Fruit fly (Drosophila melanogaster) whole organism, prepupa: ENCODE results near the gene Uba5.

Experiments used
- Blimp-1 ChIP-seq: fragments of 200-800 bp; sonication (Bioruptor generic); optimal IDR thresholded peaks from 3 replicates; lab custom pipeline; 2017; ENCODE audit warnings: missing biosample characterization, missing genetic modification characterization, mild to moderate bottlenecking, moderate library complexity, missing genetic modification reagents
- CG11762 ChIP-seq: fragments of 200-800 bp; sonication (Bioruptor generic); optimal IDR thresholded peaks from 3 replicates; lab custom pipeline; 2016; ENCODE audit warnings: missing biosample characterization, missing genetic modification characterization; ENCODE audit not compliant: insufficient read depth
- CG15336 ChIP-seq: fragments of 200-800 bp; sonication (Bioruptor generic); IDR thresholded peaks from 2 replicates; pipeline ENCODE4 v1.3.6; 2022; ENCODE audit warnings: missing biosample characterization, missing genetic modification characterization
- CG1621 ChIP-seq: fragments of 200-800 bp; sonication (Bioruptor generic); optimal IDR thresholded peaks from 3 replicates; lab custom pipeline; 2018; ENCODE audit warnings: missing biosample characterization, mild to moderate bottlenecking, missing genetic modification characterization
- CG16779 ChIP-seq: fragments of 200-800 bp; sonication (Bioruptor generic); optimal IDR thresholded peaks from 3 replicates; lab custom pipeline; 2017; ENCODE audit warnings: missing biosample characterization, mild to moderate bottlenecking, missing genetic modification characterization
- CG3032 ChIP-seq: fragments of 200-800 bp; optimal IDR thresholded peaks from 2 replicates; lab custom pipeline; 2019; ENCODE audit warnings: missing biosample characterization, mild to moderate bottlenecking, missing genetic modification characterization, moderate library complexity
- CG31627 ChIP-seq: fragments of 200-800 bp; sonication (Bioruptor generic); optimal IDR thresholded peaks from 3 replicates; lab custom pipeline; 2016; ENCODE audit warnings: missing biosample characterization, missing genetic modification characterization
- CG34406 ChIP-seq: fragments of 200-800 bp; sonication (Bioruptor generic); optimal IDR thresholded peaks from 3 replicates; lab custom pipeline; 2016; ENCODE audit warnings: missing biosample characterization, missing genetic modification characterization
- CG4318 ChIP-seq: fragments of 200-800 bp; sonication (Bioruptor generic); optimal IDR thresholded peaks from 3 replicates; lab custom pipeline; 2017; ENCODE audit warnings: missing biosample characterization, mild to moderate bottlenecking, missing genetic modification characterization
- CG6163 ChIP-seq: fragments of 200-800 bp; sonication (Bioruptor generic); IDR thresholded peaks from 3 replicates; pipeline ENCODE4 v1.3.6; 2022; ENCODE audit warnings: missing biosample characterization, missing genetic modification characterization
- CG6808 ChIP-seq: fragments of 200-800 bp; sonication (Bioruptor generic); optimal IDR thresholded peaks from 3 replicates; lab custom pipeline; 2017; ENCODE audit warnings: missing biosample characterization, missing genetic modification characterization, mild to moderate bottlenecking, moderate library complexity, missing genetic modification reagents
- CG8632 ChIP-seq: fragments of 200-800 bp; sonication (Bioruptor generic); optimal IDR thresholded peaks from 3 replicates; lab custom pipeline; 2016; ENCODE audit warnings: missing biosample characterization, missing genetic modification characterization
- CG9139 ChIP-seq: fragments of 200-800 bp; sonication (Bioruptor generic); optimal IDR thresholded peaks from 3 replicates; lab custom pipeline; 2017; ENCODE audit warnings: missing biosample characterization, mild to moderate bottlenecking, missing genetic modification characterization
- Eip75B ChIP-seq: fragments of 200-800 bp; sonication (Bioruptor generic); optimal IDR thresholded peaks from 3 replicates; lab custom pipeline; 2016; ENCODE audit warnings: missing biosample characterization, missing genetic modification characterization
- Eip78C ChIP-seq: fragments of 200-800 bp; sonication (Bioruptor generic); peaks from one replicate; lab custom pipeline; 2016; ENCODE audit warnings: missing biosample characterization, missing genetic modification characterization
- Eip93F ChIP-seq: fragments of 200-800 bp; sonication (Bioruptor generic); optimal IDR thresholded peaks from 2 replicates; lab custom pipeline; 2016; ENCODE audit warnings: missing biosample characterization, mild to moderate bottlenecking, missing genetic modification characterization
- Ets96B ChIP-seq: fragments of 200-800 bp; optimal IDR thresholded peaks from 2 replicates; lab custom pipeline; 2019; ENCODE audit warnings: missing biosample characterization, mild to moderate bottlenecking, missing genetic modification characterization, moderate library complexity
- Gug ChIP-seq: fragments of 200-800 bp; sonication (Bioruptor generic); IDR thresholded peaks from 2 replicates; pipeline ENCODE4 v1.3.6; 2022; ENCODE audit warnings: missing biosample characterization, missing genetic modification characterization
- Hr39 ChIP-seq: fragments of 200-800 bp; sonication (Bioruptor generic); optimal IDR thresholded peaks from 2 replicates; lab custom pipeline; 2016; ENCODE audit warnings: missing biosample characterization, missing genetic modification characterization
- Met ChIP-seq: fragments of 200-800 bp; sonication (Bioruptor generic); optimal IDR thresholded peaks from 3 replicates; lab custom pipeline; 2016; ENCODE audit warnings: missing biosample characterization, missing genetic modification characterization
- OdsH ChIP-seq: fragments of 200-800 bp; sonication (Bioruptor generic); optimal IDR thresholded peaks from 3 replicates; lab custom pipeline; 2016; ENCODE audit warnings: missing biosample characterization, missing genetic modification characterization
- Smox ChIP-seq: fragments of 200-800 bp; sonication (Bioruptor generic); optimal IDR thresholded peaks from 3 replicates; lab custom pipeline; 2016; ENCODE audit warnings: missing biosample characterization, missing genetic modification characterization
- Sox102F ChIP-seq: fragments of 200-800 bp; sonication (Bioruptor generic); optimal IDR thresholded peaks from 2 replicates; lab custom pipeline; 2016; ENCODE audit warnings: missing biosample characterization, mild to moderate bottlenecking, missing genetic modification characterization
- Sox15 ChIP-seq: fragments of 200-800 bp; sonication (Bioruptor generic); optimal IDR thresholded peaks from 3 replicates; lab custom pipeline; 2016; ENCODE audit warnings: missing biosample characterization, missing genetic modification characterization
- achi ChIP-seq: fragments of 200-800 bp; sonication (Bioruptor generic); optimal IDR thresholded peaks from 3 replicates; lab custom pipeline; 2016; ENCODE audit warnings: missing biosample characterization, missing genetic modification characterization
- cyc ChIP-seq: fragments of 200-800 bp; sonication (Bioruptor generic); optimal IDR thresholded peaks from 3 replicates; lab custom pipeline; 2016; ENCODE audit warnings: missing biosample characterization, missing genetic modification characterization
- dsx ChIP-seq: fragments of 200-800 bp; optimal IDR thresholded peaks from 3 replicates; lab custom pipeline; 2019; ENCODE audit warnings: missing biosample characterization, mild to moderate bottlenecking, missing genetic modification characterization, moderate library complexity; ENCODE audit not compliant: poor library complexity, severe bottlenecking
- esn ChIP-seq: fragments of 200-800 bp; sonication (Bioruptor generic); optimal IDR thresholded peaks from 2 replicates; lab custom pipeline; 2016; ENCODE audit warnings: missing biosample characterization, mild to moderate bottlenecking, missing genetic modification characterization, moderate library complexity
- fd59A ChIP-seq: fragments of 200-800 bp; sonication (Bioruptor generic); optimal IDR thresholded peaks from 2 replicates; lab custom pipeline; 2017; ENCODE audit warnings: missing biosample characterization, mild to moderate bottlenecking, missing genetic modification characterization, missing genetic modification reagents
- fkh ChIP-seq: fragments of 200-800 bp; sonication (Bioruptor generic); optimal IDR thresholded peaks from 3 replicates; lab custom pipeline; 2017; ENCODE audit warnings: missing biosample characterization, mild to moderate bottlenecking, missing genetic modification characterization, moderate library complexity
- spab ChIP-seq: fragments of 200-800 bp; sonication (Bioruptor generic); optimal IDR thresholded peaks from 2 replicates; lab custom pipeline; 2017; ENCODE audit warnings: missing biosample characterization, mild to moderate bottlenecking, missing genetic modification characterization, missing genetic modification reagents
- ss ChIP-seq, 2 experiments: fragments of 200-800 bp; sonication (Bioruptor generic); optimal IDR thresholded peaks; 2 replicates in 1 of 2; 3 replicates in 1 of 2; lab custom pipeline; 2017 to 2018; ENCODE audit warnings: mild to moderate bottlenecking in 2 of 2, missing biosample characterization in 2 of 2, missing genetic modification characterization in 2 of 2, moderate library complexity in 1 of 2
- topi ChIP-seq: fragments of 200-800 bp; sonication (Bioruptor generic); optimal IDR thresholded peaks from 3 replicates; lab custom pipeline; 2016; ENCODE audit warnings: missing biosample characterization, missing genetic modification characterization
- vri ChIP-seq: fragments of 200-800 bp; sonication (Bioruptor generic); optimal IDR thresholded peaks from 3 replicates; lab custom pipeline; 2016; ENCODE audit warnings: missing biosample characterization, mild to moderate bottlenecking, missing genetic modification characterization

Gene Uba5

DNA sequence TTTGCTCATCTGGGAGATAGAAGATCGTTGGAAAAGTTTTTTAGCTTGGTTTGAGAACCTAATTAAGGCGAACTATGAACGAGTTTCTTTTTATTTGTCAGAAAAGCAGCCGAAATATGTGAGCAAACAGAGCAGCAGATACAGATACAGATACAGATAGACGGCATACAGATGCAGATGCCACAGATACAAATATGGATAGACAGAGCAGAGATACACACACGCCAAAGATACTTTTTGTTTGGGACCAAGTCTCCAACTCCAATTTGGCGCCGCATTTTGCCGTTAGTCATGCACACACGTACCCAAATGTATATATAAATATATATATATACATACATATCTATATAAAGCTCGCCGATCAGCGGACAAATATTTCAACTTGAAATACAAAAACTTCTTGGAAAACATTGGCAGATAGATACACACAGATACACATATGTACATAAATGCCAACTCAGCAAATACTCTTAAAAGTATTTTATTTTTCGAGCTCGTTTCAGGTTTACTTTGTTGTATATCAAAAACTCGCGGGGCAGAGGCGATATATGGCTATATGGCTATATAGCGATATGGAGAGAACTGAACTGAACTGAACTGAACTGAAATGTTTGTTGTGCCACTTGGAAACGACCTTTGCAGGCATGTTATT lies 26.9 kb downstream of the Uba5 start:
- peak; percentile 43 for TF ChIP-seq fkh (GFP tag; lab: Kevin White, UChicago)
- no peak for TF ChIP-seq Smox (GFP tag; lab: Kevin White, UChicago)

DNA sequence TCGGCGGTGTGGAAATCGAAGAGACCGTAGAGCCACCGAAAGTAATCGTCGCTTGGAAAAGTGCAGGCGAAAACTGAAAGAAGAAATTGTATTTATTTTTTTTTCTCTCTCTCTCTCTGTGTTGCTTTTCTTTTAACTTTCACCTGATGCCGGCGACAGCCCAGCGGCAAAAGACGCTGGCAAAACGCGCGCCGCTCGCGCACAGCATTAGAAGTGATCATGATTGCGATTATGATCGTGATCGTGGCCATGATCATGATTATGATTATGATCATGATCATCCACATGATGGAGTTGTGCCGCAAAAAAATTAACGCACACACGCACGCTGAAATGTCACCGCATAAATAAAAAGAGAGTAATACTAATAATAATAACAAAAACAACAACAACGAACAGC lies 28.0 kb downstream of the Uba5 start:
- TF ChIP-seq fd59A (GFP tag; lab: Kevin White, UChicago) (no peak), esn (GFP tag; lab: Kevin White, UChicago) (no peak), CG11762 (GFP tag; lab: Kevin White, UChicago) (no peak), Ets96B (tag; lab: Kevin White, UChicago) (no peak), Sox102F (GFP tag; lab: Kevin White, UChicago) (no peak), Gug (GFP tag; lab: Robert Waterston, UW) (no peak), spab (no peak), dsx (GFP tag; lab: Kevin White, UChicago) (no peak), CG8632 (GFP tag; lab: Kevin White, UChicago) (no peak), Eip75B (GFP tag; lab: Kevin White, UChicago) (no peak), Sox15 (GFP tag; lab: Kevin White, UChicago) (no peak), vri (GFP tag; lab: Kevin White, UChicago) (no peak), CG6808 (GFP tag; lab: Kevin White, UChicago) (no peak)

DNA sequence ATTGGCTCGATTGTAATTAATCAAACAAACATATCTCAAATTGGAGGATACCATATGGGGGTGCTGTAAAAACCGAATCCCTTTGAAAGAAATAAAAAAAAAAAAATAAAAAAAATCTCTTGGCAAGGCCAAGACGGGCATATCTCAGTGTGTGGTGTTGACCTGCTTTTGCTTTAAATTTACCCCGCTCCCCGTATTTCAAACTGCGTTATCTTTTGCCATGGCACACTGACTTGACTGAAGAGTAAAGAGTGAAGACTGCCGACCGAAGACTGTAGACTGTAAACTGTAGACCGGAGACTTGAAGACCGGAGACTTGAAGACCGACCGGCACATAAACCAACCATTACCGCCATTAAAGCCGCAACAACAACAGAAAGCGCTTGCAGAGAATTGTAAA lies 28.6 kb downstream of the Uba5 start:
- TF ChIP-seq Eip78C (peak; percentile 59), cyc (GFP tag; lab: Kevin White, UChicago) (no peak)

DNA sequence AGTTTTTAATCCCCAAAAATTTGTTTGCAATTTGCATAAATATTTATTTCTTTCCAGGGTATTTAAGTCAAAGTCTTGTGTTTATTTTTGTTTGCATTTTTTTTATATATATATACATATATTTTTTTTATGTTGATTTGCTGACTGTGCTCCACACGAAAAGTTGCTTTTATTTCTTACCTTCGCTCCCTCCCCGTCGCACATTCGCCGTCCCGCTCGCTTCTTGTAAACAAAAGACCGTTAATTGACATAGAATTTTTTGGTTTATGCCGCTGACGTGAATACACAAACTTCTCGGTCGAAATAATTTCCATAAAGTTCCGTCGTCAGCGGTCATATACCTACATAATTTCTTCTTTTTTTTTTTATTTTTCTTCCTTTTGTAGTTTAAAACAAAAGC lies 29.6 kb downstream of the Uba5 start:
- TF ChIP-seq vri (GFP tag; lab: Kevin White, UChicago) (no peak), fkh (GFP tag; lab: Kevin White, UChicago) (peak; percentile 56)

DNA sequence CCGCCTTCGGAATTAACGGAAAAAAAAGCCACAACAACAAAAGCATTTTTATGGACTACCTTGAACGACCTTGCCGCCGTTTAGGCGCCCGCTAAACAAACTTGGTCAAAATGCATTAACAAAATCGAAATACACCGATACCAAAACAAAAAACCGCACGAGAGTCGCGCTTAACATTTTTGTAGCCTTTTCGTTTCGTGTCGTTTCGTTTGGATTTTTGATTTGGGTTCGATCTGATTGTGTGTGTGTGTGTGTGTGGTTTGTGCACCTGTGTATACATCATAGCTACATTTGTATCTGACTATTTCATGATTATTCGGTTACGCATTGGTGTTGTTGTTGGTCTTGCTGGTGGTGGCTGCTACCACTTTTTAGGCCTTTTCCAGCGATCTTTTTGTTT lies 32.2 kb downstream of the Uba5 start:
- TF ChIP-seq CG15336: no peak
- TF ChIP-seq Ets96B (tag; lab: Kevin White, UChicago): no peak
- TF ChIP-seq CG9139 (GFP tag; lab: Kevin White, UChicago): no peak
- TF ChIP-seq vri (GFP tag; lab: Kevin White, UChicago): no peak
- no peak for TF ChIP-seq Blimp-1
- TF ChIP-seq CG6163: no peak
- TF ChIP-seq OdsH: no peak
- no peak for TF ChIP-seq CG3032 (tag; lab: Kevin White, UChicago)

DNA sequence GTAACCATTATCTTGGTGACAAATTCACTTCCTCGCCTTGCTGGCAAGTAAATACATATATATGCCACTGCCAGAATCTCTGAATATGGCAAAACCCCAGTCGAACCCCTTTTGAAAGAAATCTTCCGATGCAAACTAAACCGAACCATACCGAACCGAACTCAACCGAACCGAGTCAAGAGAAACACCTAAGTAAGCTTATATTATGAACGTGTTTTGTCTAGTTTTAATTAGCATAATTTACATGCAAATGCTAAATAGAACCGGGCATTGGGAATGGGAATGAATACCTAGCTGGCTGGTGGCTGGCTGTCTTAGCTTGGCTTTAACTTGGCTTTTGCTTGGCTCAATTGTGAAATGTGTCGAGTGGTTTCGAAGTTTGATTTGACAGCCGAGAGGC lies 34.0 kb downstream of the Uba5 start:
- no peak for TF ChIP-seq CG16779 (tag; lab: Kevin White, UChicago)
- no peak for TF ChIP-seq Sox102F (GFP tag; lab: Kevin White, UChicago)
- TF ChIP-seq Sox15 (GFP tag; lab: Kevin White, UChicago): no peak
- TF ChIP-seq cyc (GFP tag; lab: Kevin White, UChicago): no peak
- no peak for TF ChIP-seq CG11762 (GFP tag; lab: Kevin White, UChicago)
- no peak for TF ChIP-seq vri (GFP tag; lab: Kevin White, UChicago)
- no peak for TF ChIP-seq CG6163
- no peak for TF ChIP-seq achi
- TF ChIP-seq CG8632 (GFP tag; lab: Kevin White, UChicago): no peak
- no peak for TF ChIP-seq CG4318 (GFP tag; lab: Kevin White, UChicago)
- TF ChIP-seq CG34406: no peak
- no peak for TF ChIP-seq esn (GFP tag; lab: Kevin White, UChicago)
- no peak for TF ChIP-seq Met
- TF ChIP-seq ss (GFP tag; optimal IDR thresholded peaks at IDR 0.05; lab: Kevin White, UChicago): no peak
- TF ChIP-seq CG31627 (GFP tag; lab: Kevin White, UChicago): no peak
- no peak for TF ChIP-seq Hr39 (GFP tag; lab: Kevin White, UChicago)
- TF ChIP-seq Eip93F (GFP tag; lab: Kevin White, UChicago): no peak
- no peak for TF ChIP-seq topi
- no peak for TF ChIP-seq CG1621
- TF ChIP-seq, all 60 proteins: peak for 0
